Fruit fly (Drosophila melanogaster) whole organism, pupa: ENCODE results near the gene tacc.

Experiments
- CG12605 ChIP-seq: fragments of 200-800 bp; sonication (Bioruptor generic); IDR thresholded peaks from 2 replicates; pipeline ENCODE4 v1.3.6; 2022; ENCODE audit warnings: missing biosample characterization, missing genetic modification characterization
- CG13204 ChIP-seq: fragments of 200-800 bp; sonication (Bioruptor generic); optimal IDR thresholded peaks from 2 replicates; lab custom pipeline; 2018; ENCODE audit warnings: missing biosample characterization, mild to moderate bottlenecking, missing genetic modification characterization, moderate library complexity
- CG14655 ChIP-seq: fragments of 200-800 bp; sonication (Bioruptor generic); optimal IDR thresholded peaks from 3 replicates; lab custom pipeline; 2017; ENCODE audit warnings: mild to moderate bottlenecking, missing biosample characterization, missing genetic modification reagents, missing genetic modification characterization
- CG15710 ChIP-seq: fragments of 200-800 bp; sonication (Bioruptor generic); optimal IDR thresholded peaks from 2 replicates; lab custom pipeline; 2018; ENCODE audit warnings: missing biosample characterization, mild to moderate bottlenecking, missing genetic modification characterization, moderate library complexity
- CG17806 ChIP-seq: fragments of 200-800 bp; sonication (Bioruptor generic); optimal IDR thresholded peaks from 2 replicates; lab custom pipeline; 2018; ENCODE audit warnings: missing biosample characterization, mild to moderate bottlenecking, missing genetic modification characterization, moderate library complexity
- CG34367 ChIP-seq: fragments of 200-800 bp; sonication (Bioruptor generic); optimal IDR thresholded peaks from 2 replicates; lab custom pipeline; 2018; ENCODE audit warnings: missing biosample characterization, mild to moderate bottlenecking, missing genetic modification characterization
- CG8159 ChIP-seq: fragments of 200-800 bp; sonication (Bioruptor generic); optimal IDR thresholded peaks from 3 replicates; lab custom pipeline; 2018; ENCODE audit warnings: missing biosample characterization, mild to moderate bottlenecking, missing genetic modification characterization, moderate library complexity
- CG8301 ChIP-seq: fragments of 200-800 bp; sonication (Bioruptor generic); optimal IDR thresholded peaks from 2 replicates; lab custom pipeline; 2018; ENCODE audit warnings: missing biosample characterization, mild to moderate bottlenecking, missing genetic modification characterization
- CG9948 ChIP-seq: fragments of 200-800 bp; sonication (Bioruptor generic); optimal IDR thresholded peaks from 2 replicates; lab custom pipeline; 2018; ENCODE audit warnings: missing biosample characterization, mild to moderate bottlenecking, missing genetic modification characterization, moderate library complexity
- EcR ChIP-seq: fragments of 200-800 bp; sonication (Bioruptor generic); optimal IDR thresholded peaks from 3 replicates; lab custom pipeline; 2019; ENCODE audit warnings: missing biosample characterization, missing genetic modification characterization, mild to moderate bottlenecking, moderate library complexity, missing genetic modification reagents
- Ets98B ChIP-seq: fragments of 200-800 bp; sonication (Bioruptor generic); IDR thresholded peaks from 2 replicates; pipeline ENCODE4 v1.3.6; 2022; ENCODE audit warnings: missing biosample characterization, missing genetic modification characterization
- gl ChIP-seq: fragments of 200-800 bp; sonication (Bioruptor generic); optimal IDR thresholded peaks from 2 replicates; lab custom pipeline; 2018; ENCODE audit warnings: missing biosample characterization, mild to moderate bottlenecking, missing genetic modification characterization
- rn ChIP-seq: fragments of 200-800 bp; sonication (Bioruptor generic); IDR thresholded peaks from 2 replicates; pipeline ENCODE4 v1.3.6; 2022; ENCODE audit warnings: missing biosample characterization, missing genetic modification characterization

DNA sequence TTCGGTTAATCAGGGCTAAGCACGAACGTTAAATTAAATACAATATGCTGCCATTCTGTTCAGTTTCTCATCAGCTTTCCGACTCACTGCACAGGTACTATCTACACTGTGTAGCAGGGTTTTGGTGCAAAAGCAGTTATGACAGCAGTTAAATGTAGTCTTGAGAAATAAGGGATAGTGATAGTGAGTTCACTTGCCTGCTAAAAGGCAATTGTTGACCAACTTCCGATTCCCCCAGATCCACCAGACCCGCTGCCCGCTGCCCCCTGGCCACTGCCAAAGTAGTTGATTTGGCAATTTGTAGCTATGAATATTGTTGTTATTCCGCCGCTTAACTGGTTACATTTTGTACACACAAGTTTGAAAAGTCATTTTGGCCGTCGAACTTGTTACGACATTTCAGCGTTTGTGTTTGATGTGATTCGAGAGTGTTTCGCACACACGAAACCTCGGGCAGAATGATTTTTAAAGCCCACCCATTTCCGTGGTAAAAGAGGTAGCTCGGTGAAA is 24.5 kb downstream of the tacc start:
- TF ChIP-seq CG8159 (tag; lab: Kevin White, UChicago) (no peak), CG17806 (no peak), CG8301 (tag; lab: Kevin White, UChicago) (no peak), gl (tag; lab: Kevin White, UChicago) (no peak), rn (GFP tag; lab: Robert Waterston, UW) (no peak), EcR (GFP tag; lab: Kevin White, UChicago) (no peak), CG34367 (tag; lab: Kevin White, UChicago) (no peak), CG14655 (GFP tag; lab: Kevin White, UChicago) (no peak), CG13204 (GFP tag; lab: Kevin White, UChicago) (no peak), Ets98B (GFP tag; lab: Robert Waterston, UW) (0 out of 2 replicates have a peak, but pooled peaks have one; percentile 20), CG9948 (no peak), CG15710 (tag; lab: Kevin White, UChicago) (no peak), CG12605 (GFP tag; lab: Robert Waterston, UW) (0 out of 2 replicates have a peak, but pooled peaks have one; percentile 15)
